Worm (Caenorhabditis elegans) whole organism, L1 larva: ENCODE measurements around the gene ppat-1.
A peak's percentile ranks its signal among the peaks of the same experiment; 100 is the strongest.

ENCODE experiments used
- C04F5.9 ChIP-seq: sonication (generic microtip); optimal IDR thresholded peaks from 2 replicates; lab custom pipeline; 2016; ENCODE audit warnings: missing genetic modification characterization, missing compliant biosample characterization
- C16A3.4 ChIP-seq: fragments of 150-350 bp; optimal IDR thresholded peaks from 2 replicates; lab custom pipeline; 2014; ENCODE audit warnings: missing biosample characterization, missing genetic modification characterization
- aly-2 ChIP-seq: fragments of 150-350 bp; optimal IDR thresholded peaks from 2 replicates; lab custom pipeline; 2014; ENCODE audit warnings: missing biosample characterization, missing genetic modification characterization
- ceh-88 ChIP-seq: fragments of 200-800 bp; sonication (Bioruptor generic); IDR thresholded peaks from 2 replicates; pipeline ENCODE4 v1.3.6; 2022; ENCODE audit warnings: missing genetic modification characterization, missing compliant biosample characterization
- ces-1 ChIP-seq: fragments of 150-350 bp; optimal IDR thresholded peaks from 2 replicates; lab custom pipeline; 2014; ENCODE audit warnings: missing biosample characterization, missing genetic modification reagents, missing genetic modification characterization
- dpl-1 ChIP-seq, 3 experiments: fragments of 150-350 bp in 2 of 3; sonication (generic microtip) in 1 of 3; optimal IDR thresholded peaks; 2 replicates each; lab custom pipeline; 2014 to 2017; ENCODE audit warnings: missing biosample characterization in 3 of 3, missing genetic modification characterization in 3 of 3, missing genetic modification reagents in 3 of 3
- dsc-1 ChIP-seq: sonication (generic microtip); optimal IDR thresholded peaks from 2 replicates; lab custom pipeline; 2016; ENCODE audit warnings: mild to moderate bottlenecking, missing genetic modification characterization, missing compliant biosample characterization
- efl-1 ChIP-seq, 4 experiments: fragments of 150-350 bp; optimal IDR thresholded peaks in 3 of 4; peaks in 1 of 4; 1 replicate in 1 of 4; 2 replicates in 3 of 4; lab custom pipeline; 2014; ENCODE audit warnings: missing biosample characterization in 2 of 4, missing genetic modification characterization in 2 of 4, missing genetic modification reagents in 2 of 4
- efl-3 ChIP-seq: fragments of 200-800 bp; sonication (Bioruptor generic); optimal IDR thresholded peaks from 2 replicates; lab custom pipeline; 2018; ENCODE audit warnings: mild to moderate bottlenecking, missing genetic modification characterization, missing compliant biosample characterization
- elt-2 ChIP-seq: sonication (generic microtip); optimal IDR thresholded peaks from 2 replicates; lab custom pipeline; 2016; ENCODE audit warnings: missing genetic modification characterization, mild to moderate bottlenecking, inconsistent platforms, missing compliant biosample characterization, missing genetic modification reagents
- fkh-10 ChIP-seq: sonication (generic microtip); optimal IDR thresholded peaks from 2 replicates; lab custom pipeline; 2017; ENCODE audit warnings: missing biosample characterization, missing genetic modification reagents, missing genetic modification characterization
- fkh-4 ChIP-seq: sonication (generic microtip); optimal IDR thresholded peaks from 2 replicates; lab custom pipeline; 2016; ENCODE audit warnings: missing compliant biosample characterization, missing genetic modification characterization, borderline replicate concordance
- fkh-8 ChIP-seq: sonication (generic microtip); optimal IDR thresholded peaks from 2 replicates; lab custom pipeline; 2016; ENCODE audit warnings: mild to moderate bottlenecking, missing genetic modification characterization, missing compliant biosample characterization
- fos-1 ChIP-seq: fragments of 150-350 bp; optimal IDR thresholded peaks from 2 replicates; lab custom pipeline; 2014; ENCODE audit warnings: missing biosample characterization, missing genetic modification characterization
- grh-1 ChIP-seq: fragments of 200-800 bp; sonication (Bioruptor generic); IDR thresholded peaks from 2 replicates; pipeline ENCODE4 v1.3.6; 2022; ENCODE audit warnings: missing genetic modification reagents, missing genetic modification characterization, missing compliant biosample characterization
- hlh-17 ChIP-seq: fragments of 200-800 bp; sonication (Bioruptor generic); optimal IDR thresholded peaks from 2 replicates; lab custom pipeline; 2018; ENCODE audit warnings: missing genetic modification characterization, mild to moderate bottlenecking, missing compliant biosample characterization, moderate library complexity, borderline replicate concordance
- hlh-4 ChIP-seq: sonication (generic microtip); optimal IDR thresholded peaks from 2 replicates; lab custom pipeline; 2016; ENCODE audit warnings: mild to moderate bottlenecking, missing genetic modification characterization, missing compliant biosample characterization
- irx-1 ChIP-seq: sonication (generic microtip); optimal IDR thresholded peaks from 2 replicates; lab custom pipeline; 2016; ENCODE audit warnings: missing genetic modification characterization, missing compliant biosample characterization
- isw-1 ChIP-seq: fragments of 200-800 bp; sonication (Bioruptor generic); IDR thresholded peaks from 2 replicates; pipeline ENCODE4 v1.3.6; 2022; ENCODE audit warnings: missing genetic modification characterization, missing compliant biosample characterization
- jun-1 ChIP-seq: fragments of 150-350 bp; optimal IDR thresholded peaks from 2 replicates; lab custom pipeline; 2014; ENCODE audit warnings: missing biosample characterization, missing genetic modification reagents, missing genetic modification characterization
- lin-14 ChIP-seq: fragments of 200-800 bp; sonication (Bioruptor generic); optimal IDR thresholded peaks from 2 replicates; lab custom pipeline; 2018; ENCODE audit warnings: mild to moderate bottlenecking, missing genetic modification characterization, moderate library complexity, missing compliant biosample characterization
- lin-15B ChIP-seq: fragments of 150-350 bp; sonication (generic microtip); optimal IDR thresholded peaks from 3 replicates; lab custom pipeline; 2014; ENCODE audit warnings: missing biosample characterization, missing genetic modification characterization
- lin-39 ChIP-seq: fragments of 150-350 bp; optimal IDR thresholded peaks from 2 replicates; lab custom pipeline; 2014; ENCODE audit warnings: missing biosample characterization, missing genetic modification reagents, missing genetic modification characterization
- lsy-2 ChIP-seq, 2 experiments: fragments of 150-350 bp; optimal IDR thresholded peaks; 2 replicates each; lab custom pipeline; 2014; ENCODE audit warnings: missing biosample characterization in 2 of 2, missing genetic modification characterization in 2 of 2
- mab-9 ChIP-seq: fragments of 200-800 bp; sonication (Bioruptor generic); IDR thresholded peaks from 2 replicates; pipeline ENCODE4 v1.3.6; 2022; ENCODE audit warnings: missing genetic modification reagents, missing genetic modification characterization, missing compliant biosample characterization
- mef-2 ChIP-seq: fragments of 150-350 bp; optimal IDR thresholded peaks from 2 replicates; lab custom pipeline; 2014; ENCODE audit warnings: missing biosample characterization, missing genetic modification characterization
- mep-1 ChIP-seq: fragments of 150-350 bp; optimal IDR thresholded peaks from 2 replicates; lab custom pipeline; 2014; ENCODE audit warnings: missing biosample characterization, missing genetic modification characterization
- nhr-11 ChIP-seq: fragments of 150-350 bp; optimal IDR thresholded peaks from 2 replicates; lab custom pipeline; 2014; ENCODE audit warnings: missing biosample characterization, missing genetic modification characterization
- nhr-47 ChIP-seq: sonication (generic microtip); optimal IDR thresholded peaks from 2 replicates; lab custom pipeline; 2016; ENCODE audit warnings: mild to moderate bottlenecking, missing genetic modification characterization, moderate library complexity, missing compliant biosample characterization
- nhr-71 ChIP-seq: sonication (generic microtip); optimal IDR thresholded peaks from 2 replicates; lab custom pipeline; 2016; ENCODE audit warnings: mild to moderate bottlenecking, missing genetic modification characterization, moderate library complexity, missing compliant biosample characterization
- nhr-76 ChIP-seq: sonication (generic microtip); optimal IDR thresholded peaks from 2 replicates; lab custom pipeline; 2017; ENCODE audit warnings: missing biosample characterization, missing genetic modification characterization
- nhr-77 ChIP-seq: fragments of 150-350 bp; optimal IDR thresholded peaks from 2 replicates; lab custom pipeline; 2014; ENCODE audit warnings: missing biosample characterization, missing genetic modification characterization
- nhr-85 ChIP-seq: sonication (generic microtip); peaks from one replicate; lab custom pipeline; 2016; ENCODE audit warnings: missing genetic modification characterization, inconsistent platforms, missing compliant biosample characterization
- nhr-90 ChIP-seq: sonication (generic microtip); optimal IDR thresholded peaks from 2 replicates; lab custom pipeline; 2016; ENCODE audit warnings: mild to moderate bottlenecking, missing genetic modification characterization, missing compliant biosample characterization; ENCODE audit not compliant: poor library complexity
- pag-3 ChIP-seq: sonication (generic microtip); optimal IDR thresholded peaks from 2 replicates; lab custom pipeline; 2017; ENCODE audit warnings: missing genetic modification characterization, mild to moderate bottlenecking, missing compliant biosample characterization, antibody characterized with exemption, borderline replicate concordance; ENCODE audit not compliant: insufficient read depth
- pax-3 ChIP-seq: fragments of 200-800 bp; sonication (Bioruptor generic); optimal IDR thresholded peaks from 2 replicates; lab custom pipeline; 2018; ENCODE audit warnings: mild to moderate bottlenecking, missing genetic modification characterization, moderate library complexity, missing compliant biosample characterization
- pqm-1 ChIP-seq: sonication (generic microtip); optimal IDR thresholded peaks from 3 replicates; lab custom pipeline; 2017; ENCODE audit warnings: missing biosample characterization, missing genetic modification characterization
- rnt-1 ChIP-seq: sonication (generic microtip); optimal IDR thresholded peaks from 2 replicates; lab custom pipeline; 2016; ENCODE audit warnings: mild to moderate bottlenecking, missing genetic modification characterization, moderate library complexity, missing compliant biosample characterization
- skn-1 ChIP-seq: fragments of 150-350 bp; optimal IDR thresholded peaks from 2 replicates; lab custom pipeline; 2014; ENCODE audit warnings: missing biosample characterization, missing genetic modification characterization
- snpc-4 ChIP-seq: fragments of 150-350 bp; optimal IDR thresholded peaks from 2 replicates; lab custom pipeline; 2014; ENCODE audit warnings: missing biosample characterization, missing genetic modification characterization
- sox-4 ChIP-seq: sonication (generic microtip); optimal IDR thresholded peaks from 2 replicates; lab custom pipeline; 2016; ENCODE audit warnings: missing genetic modification characterization, missing compliant biosample characterization
- sptf-1 ChIP-seq: fragments of 150-350 bp; optimal IDR thresholded peaks from 2 replicates; lab custom pipeline; 2014; ENCODE audit warnings: missing biosample characterization, missing genetic modification characterization
- tbx-2 ChIP-seq: sonication (generic microtip); optimal IDR thresholded peaks from 2 replicates; lab custom pipeline; 2016; ENCODE audit warnings: missing genetic modification characterization, missing compliant biosample characterization
- unc-30 ChIP-seq: sonication (generic microtip); optimal IDR thresholded peaks from 2 replicates; lab custom pipeline; 2017; ENCODE audit warnings: missing biosample characterization, missing genetic modification characterization
- unc-62 ChIP-seq: fragments of 150-350 bp; optimal IDR thresholded peaks from 2 replicates; lab custom pipeline; 2014; ENCODE audit warnings: missing biosample characterization, missing genetic modification reagents, missing genetic modification characterization
- unc-98 ChIP-seq: fragments of 200-800 bp; sonication (Bioruptor generic); IDR thresholded peaks from 2 replicates; pipeline ENCODE4 v1.3.6; 2022; ENCODE audit warnings: missing genetic modification characterization, missing compliant biosample characterization
- vab-15 ChIP-seq: sonication (generic microtip); optimal IDR thresholded peaks from 2 replicates; lab custom pipeline; 2017; ENCODE audit warnings: missing genotype, mild to moderate bottlenecking, missing genetic modification characterization, missing compliant biosample characterization
- zag-1 ChIP-seq: fragments of 150-350 bp; optimal IDR thresholded peaks from 2 replicates; lab custom pipeline; 2014; ENCODE audit warnings: missing biosample characterization, missing genetic modification characterization
- ztf-4 ChIP-seq: fragments of 150-350 bp; optimal IDR thresholded peaks from 2 replicates; lab custom pipeline; 2014; ENCODE audit warnings: missing biosample characterization, missing genetic modification characterization

Gene ppat-1

ce11 chrIII:4715088-4715487 is 26.0 kb downstream of the ppat-1 start, which contains the start of gene him-18:
TSS of gene him-18 (minus strand) at chrIII:4715188.
- no peak for TF ChIP-seq lin-39 (tag; lab: Kevin White, UChicago)
- TF ChIP-seq snpc-4, result no peak
- no peak for TF ChIP-seq zag-1 (tag; lab: Kevin White, UChicago)
- TF ChIP-seq pax-3 (tag; lab: Kevin White, UChicago), result no peak
- TF ChIP-seq mef-2, result no peak
- no peak for TF ChIP-seq fkh-10
- TF ChIP-seq hlh-17, result no peak
- no peak for TF ChIP-seq elt-2 (tag; lab: Kevin White, UChicago)
- no peak for TF ChIP-seq C04F5.9
- TF ChIP-seq nhr-77 (tag; lab: Kevin White, UChicago), result no peak
- TF ChIP-seq, all 84 proteins: peak for 0

DNA sequence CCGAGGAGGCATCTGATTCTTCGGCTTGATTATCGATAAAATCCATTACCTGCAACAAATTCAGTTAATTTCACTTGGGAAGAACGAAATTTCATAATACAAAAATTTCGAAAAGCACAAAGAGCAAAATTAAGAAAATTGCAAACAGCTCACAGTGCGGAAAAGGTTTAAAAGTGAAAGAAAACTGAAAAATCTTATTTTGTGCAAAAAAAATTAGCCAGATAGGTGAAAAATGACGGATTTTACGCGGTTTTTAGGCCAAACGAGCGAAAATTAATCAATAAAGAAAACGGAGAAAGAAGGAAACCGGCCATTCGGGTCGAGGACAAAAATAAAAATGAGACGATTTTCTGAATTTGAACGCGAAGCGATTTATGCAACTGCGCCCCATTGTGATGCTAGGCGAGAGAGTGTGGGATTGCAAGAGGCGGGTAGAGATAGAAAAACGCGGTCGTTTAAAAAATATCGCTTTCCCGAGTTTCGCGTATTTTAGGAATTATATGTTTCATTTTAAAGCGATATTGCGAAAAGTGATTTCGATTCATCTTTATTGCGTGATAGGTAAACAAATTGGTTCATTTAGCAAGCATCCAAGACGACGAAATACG is 31.6 kb downstream of the ppat-1 start, which contains the start of gene emb-5:
emb-5 (minus strand) TSS at position 51 of the 608 bp plus-strand sequence.
- peak; percentile 75 for TF ChIP-seq isw-1 (GFP tag; lab: Robert Waterston, UW)
- TF ChIP-seq mab-9 (GFP tag; lab: Robert Waterston, UW), result peak; percentile 40; the same call in 1 of the 2 replicates
- peak; percentile 95 to 97 (median 96) for TF ChIP-seq dpl-1 (GFP tag; optimal IDR thresholded peaks at IDR 0.05; lab: Kevin White, UChicago)
- TF ChIP-seq nhr-11 (tag; lab: Kevin White, UChicago), result no peak
- TF ChIP-seq lsy-2 (tag; optimal IDR thresholded peaks at IDR 0.05; lab: Kevin White, UChicago), result peak in 1 of 2 experiments; percentile 76
- TF ChIP-seq zag-1 (tag; lab: Kevin White, UChicago), result no peak
- TF ChIP-seq elt-2 (tag; lab: Kevin White, UChicago), result peak; percentile 9
- peak; percentile 54 for TF ChIP-seq nhr-90 (tag; lab: Kevin White, UChicago)
- no peak for TF ChIP-seq pqm-1 (tag; lab: Kevin White, UChicago)
- TF ChIP-seq mep-1 (tag; lab: Kevin White, UChicago), result no peak
- TF ChIP-seq C04F5.9, result peak; percentile 65
- no peak for TF ChIP-seq ceh-88
- peak; percentile 62 for TF ChIP-seq fkh-8 (tag; lab: Kevin White, UChicago)
- TF ChIP-seq fkh-4 (tag; lab: Kevin White, UChicago), result no peak
- no peak for TF ChIP-seq sptf-1 (tag; lab: Kevin White, UChicago)
- TF ChIP-seq lin-39 (tag; lab: Kevin White, UChicago), result peak; percentile 59
- TF ChIP-seq snpc-4, result no peak
- TF ChIP-seq ztf-4 (tag; lab: Kevin White, UChicago), result no peak
- TF ChIP-seq tbx-2 (tag; lab: Kevin White, UChicago), result no peak
- TF ChIP-seq nhr-76 (tag; lab: Kevin White, UChicago), result no peak
- TF ChIP-seq lin-14 (GFP tag; lab: Kevin White, UChicago), result no peak
- TF ChIP-seq unc-62 (GFP tag; lab: Kevin White, UChicago), result no peak
- TF ChIP-seq skn-1 (tag; lab: Kevin White, UChicago), result peak; percentile 71
- TF ChIP-seq dsc-1, result no peak
- peak; percentile 76 to 97 for TF ChIP-seq efl-1 (optimal IDR thresholded peaks at IDR 0.05; lab: Kevin White, UChicago)
- peak; percentile 97 to 100 for TF ChIP-seq efl-1 (GFP tag; optimal IDR thresholded peaks at IDR 0.05 in 1 of 2; lab: Kevin White, UChicago)
- peak; percentile 39 for TF ChIP-seq fos-1 (tag; lab: Kevin White, UChicago)
- peak; percentile 80 for TF ChIP-seq nhr-85 (tag; lab: Kevin White, UChicago)
- peak; percentile 79 for TF ChIP-seq nhr-71
- TF ChIP-seq lin-15B, result peak; percentile 74
- peak; percentile 77 for TF ChIP-seq nhr-47 (tag; lab: Kevin White, UChicago)
- no peak for TF ChIP-seq unc-98 (GFP tag; lab: Robert Waterston, UW)
- TF ChIP-seq hlh-4 (tag; lab: Kevin White, UChicago), result no peak
- no peak for TF ChIP-seq vab-15
- no peak for TF ChIP-seq ces-1
- peak; percentile 59 for TF ChIP-seq jun-1
- TF ChIP-seq unc-30 (tag; lab: Kevin White, UChicago), result no peak
- TF ChIP-seq grh-1, result peak; percentile 58; the same call in 1 of the 2 replicates
- no peak for TF ChIP-seq pag-3 (tag; lab: Kevin White, UChicago)
- TF ChIP-seq sox-4 (tag; lab: Kevin White, UChicago), result no peak
- TF ChIP-seq rnt-1 (tag; lab: Kevin White, UChicago), result peak; percentile 86
- TF ChIP-seq efl-3 (GFP tag; lab: Kevin White, UChicago), result no peak
- no peak for TF ChIP-seq mef-2
- TF ChIP-seq aly-2 (tag; lab: Kevin White, UChicago), result peak; percentile 7
- peak; percentile 81 for TF ChIP-seq C16A3.4
- peak; percentile 44 for TF ChIP-seq irx-1
